Worm (Caenorhabditis elegans) whole organism, late embryonic: ENCODE results near the gene sra-31.

Source experiments
- elt-2 ChIP-seq: sonication (generic microtip); optimal IDR thresholded peaks from 2 replicates; lab custom pipeline; 2016; ENCODE audit warnings: missing genetic modification reagents, missing genetic modification characterization, missing compliant biosample characterization
- tbx-2 ChIP-seq: sonication (generic microtip); optimal IDR thresholded peaks from 2 replicates; lab custom pipeline; 2016; ENCODE audit warnings: missing genetic modification characterization, missing compliant biosample characterization

DNA sequence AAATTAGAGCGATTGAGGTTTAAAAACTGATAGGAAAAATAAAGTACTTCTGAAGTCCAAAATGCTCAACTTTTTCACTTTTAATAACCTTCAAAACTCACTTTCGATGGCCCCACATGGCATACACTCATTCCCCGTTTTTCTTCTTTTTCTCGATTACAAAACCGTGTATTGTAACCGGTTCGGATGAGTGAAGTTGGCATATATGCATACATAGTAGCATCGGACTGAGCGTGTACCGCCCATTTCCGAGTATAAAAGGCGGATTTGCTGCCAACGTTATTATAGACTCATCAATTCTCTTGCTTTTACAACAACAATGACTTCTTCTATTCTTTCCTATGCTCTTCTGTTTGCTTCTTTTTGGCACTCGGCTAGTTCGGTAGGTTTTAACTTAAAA, 4.5 kb upstream of the sra-31 start, which contains the start of gene C56C10.4:
- TF ChIP-seq elt-2 (tag; lab: Kevin White, UChicago) (no peak), tbx-2 (tag; lab: Kevin White, UChicago) (no peak)
